Fruit fly (Drosophila melanogaster) whole organism, prepupa: ENCODE data around the gene ppk10.
A peak's percentile ranks its signal among the peaks of the same experiment; 100 is the strongest.

ENCODE experiments used
- CG10669 ChIP-seq: fragments of 200-800 bp; sonication (Bioruptor generic); optimal IDR thresholded peaks from 3 replicates; lab custom pipeline; 2018; ENCODE audit warnings: missing biosample characterization, mild to moderate bottlenecking, missing genetic modification characterization, moderate library complexity
- CG11902 ChIP-seq: fragments of 200-800 bp; sonication (Bioruptor generic); optimal IDR thresholded peaks from 3 replicates; lab custom pipeline; 2016; ENCODE audit warnings: missing biosample characterization, missing genetic modification characterization
- CG15336 ChIP-seq: fragments of 200-800 bp; sonication (Bioruptor generic); IDR thresholded peaks from 2 replicates; pipeline ENCODE4 v1.3.6; 2022; ENCODE audit warnings: missing biosample characterization, missing genetic modification characterization
- CG3032 ChIP-seq: fragments of 200-800 bp; optimal IDR thresholded peaks from 2 replicates; lab custom pipeline; 2019; ENCODE audit warnings: missing biosample characterization, mild to moderate bottlenecking, missing genetic modification characterization, moderate library complexity
- CG31627 ChIP-seq: fragments of 200-800 bp; sonication (Bioruptor generic); optimal IDR thresholded peaks from 3 replicates; lab custom pipeline; 2016; ENCODE audit warnings: missing biosample characterization, missing genetic modification characterization
- CG32006 ChIP-seq: fragments of 200-800 bp; sonication (Bioruptor generic); optimal IDR thresholded peaks from 3 replicates; lab custom pipeline; 2017; ENCODE audit warnings: missing biosample characterization, mild to moderate bottlenecking, missing genetic modification characterization
- CG34406 ChIP-seq: fragments of 200-800 bp; sonication (Bioruptor generic); optimal IDR thresholded peaks from 3 replicates; lab custom pipeline; 2016; ENCODE audit warnings: missing biosample characterization, missing genetic modification characterization
- CG4318 ChIP-seq: fragments of 200-800 bp; sonication (Bioruptor generic); optimal IDR thresholded peaks from 3 replicates; lab custom pipeline; 2017; ENCODE audit warnings: missing biosample characterization, mild to moderate bottlenecking, missing genetic modification characterization
- CG6163 ChIP-seq: fragments of 200-800 bp; sonication (Bioruptor generic); IDR thresholded peaks from 3 replicates; pipeline ENCODE4 v1.3.6; 2022; ENCODE audit warnings: missing biosample characterization, missing genetic modification characterization
- CG6276 ChIP-seq: fragments of 200-800 bp; sonication (Bioruptor generic); optimal IDR thresholded peaks from 2 replicates; lab custom pipeline; 2017; ENCODE audit warnings: missing biosample characterization, mild to moderate bottlenecking, missing genetic modification characterization
- CG6792 ChIP-seq: fragments of 200-800 bp; sonication (Bioruptor generic); optimal IDR thresholded peaks from 3 replicates; lab custom pipeline; 2016; ENCODE audit warnings: missing biosample characterization, missing genetic modification characterization
- CG6808 ChIP-seq: fragments of 200-800 bp; sonication (Bioruptor generic); optimal IDR thresholded peaks from 3 replicates; lab custom pipeline; 2017; ENCODE audit warnings: missing biosample characterization, missing genetic modification characterization, mild to moderate bottlenecking, moderate library complexity, missing genetic modification reagents
- CG8119 ChIP-seq: fragments of 200-800 bp; sonication (Bioruptor generic); IDR thresholded peaks from 3 replicates; pipeline ENCODE4 v1.3.6; 2022; ENCODE audit warnings: missing biosample characterization, missing genetic modification characterization
- CG8319 ChIP-seq: fragments of 200-800 bp; sonication (Bioruptor generic); optimal IDR thresholded peaks from 3 replicates; lab custom pipeline; 2016; ENCODE audit warnings: missing biosample characterization, missing genetic modification characterization
- CG8632 ChIP-seq: fragments of 200-800 bp; sonication (Bioruptor generic); optimal IDR thresholded peaks from 3 replicates; lab custom pipeline; 2016; ENCODE audit warnings: missing biosample characterization, missing genetic modification characterization
- CG9139 ChIP-seq: fragments of 200-800 bp; sonication (Bioruptor generic); optimal IDR thresholded peaks from 3 replicates; lab custom pipeline; 2017; ENCODE audit warnings: missing biosample characterization, mild to moderate bottlenecking, missing genetic modification characterization
- Eip75B ChIP-seq: fragments of 200-800 bp; sonication (Bioruptor generic); optimal IDR thresholded peaks from 3 replicates; lab custom pipeline; 2016; ENCODE audit warnings: missing biosample characterization, missing genetic modification characterization
- Eip78C ChIP-seq: fragments of 200-800 bp; sonication (Bioruptor generic); peaks from one replicate; lab custom pipeline; 2016; ENCODE audit warnings: missing biosample characterization, missing genetic modification characterization
- Eip93F ChIP-seq: fragments of 200-800 bp; sonication (Bioruptor generic); optimal IDR thresholded peaks from 2 replicates; lab custom pipeline; 2016; ENCODE audit warnings: missing biosample characterization, mild to moderate bottlenecking, missing genetic modification characterization
- Lpt ChIP-seq: fragments of 200-800 bp; sonication (Bioruptor generic); optimal IDR thresholded peaks from 3 replicates; lab custom pipeline; 2016; ENCODE audit warnings: missing biosample characterization, missing genetic modification characterization
- OdsH ChIP-seq: fragments of 200-800 bp; sonication (Bioruptor generic); optimal IDR thresholded peaks from 3 replicates; lab custom pipeline; 2016; ENCODE audit warnings: missing biosample characterization, missing genetic modification characterization
- Smox ChIP-seq: fragments of 200-800 bp; sonication (Bioruptor generic); optimal IDR thresholded peaks from 3 replicates; lab custom pipeline; 2016; ENCODE audit warnings: missing biosample characterization, missing genetic modification characterization
- achi ChIP-seq: fragments of 200-800 bp; sonication (Bioruptor generic); optimal IDR thresholded peaks from 3 replicates; lab custom pipeline; 2016; ENCODE audit warnings: missing biosample characterization, missing genetic modification characterization
- dac ChIP-seq: fragments of 200-800 bp; sonication (Bioruptor generic); optimal IDR thresholded peaks from 2 replicates; lab custom pipeline; 2017; ENCODE audit warnings: missing biosample characterization, mild to moderate bottlenecking, missing genetic modification characterization
- eg ChIP-seq: fragments of 200-800 bp; sonication (Bioruptor generic); IDR thresholded peaks from 3 replicates; pipeline ENCODE4 v1.3.6; 2022; ENCODE audit warnings: missing biosample characterization, missing genetic modification characterization
- esn ChIP-seq: fragments of 200-800 bp; sonication (Bioruptor generic); optimal IDR thresholded peaks from 2 replicates; lab custom pipeline; 2016; ENCODE audit warnings: missing biosample characterization, mild to moderate bottlenecking, missing genetic modification characterization, moderate library complexity
- fd59A ChIP-seq: fragments of 200-800 bp; sonication (Bioruptor generic); optimal IDR thresholded peaks from 2 replicates; lab custom pipeline; 2017; ENCODE audit warnings: missing biosample characterization, mild to moderate bottlenecking, missing genetic modification characterization, missing genetic modification reagents
- fd85E ChIP-seq: fragments of 200-800 bp; sonication (Bioruptor generic); optimal IDR thresholded peaks from 3 replicates; lab custom pipeline; 2016; ENCODE audit warnings: missing biosample characterization, missing genetic modification characterization
- fkh ChIP-seq: fragments of 200-800 bp; sonication (Bioruptor generic); optimal IDR thresholded peaks from 3 replicates; lab custom pipeline; 2017; ENCODE audit warnings: missing biosample characterization, mild to moderate bottlenecking, missing genetic modification characterization, moderate library complexity
- lz ChIP-seq: fragments of 200-800 bp; sonication (Bioruptor generic); optimal IDR thresholded peaks from 3 replicates; lab custom pipeline; 2016; ENCODE audit warnings: missing biosample characterization, missing genetic modification characterization
- net ChIP-seq: fragments of 200-800 bp; sonication (Bioruptor generic); optimal IDR thresholded peaks from 3 replicates; lab custom pipeline; 2016; ENCODE audit warnings: missing biosample characterization, missing genetic modification characterization
- spab ChIP-seq: fragments of 200-800 bp; sonication (Bioruptor generic); optimal IDR thresholded peaks from 2 replicates; lab custom pipeline; 2017; ENCODE audit warnings: missing biosample characterization, mild to moderate bottlenecking, missing genetic modification characterization, missing genetic modification reagents
- svp ChIP-seq: fragments of 200-800 bp; sonication (Bioruptor generic); peaks from one replicate; lab custom pipeline; 2016; ENCODE audit warnings: missing biosample characterization, missing genetic modification characterization
- vri ChIP-seq: fragments of 200-800 bp; sonication (Bioruptor generic); optimal IDR thresholded peaks from 3 replicates; lab custom pipeline; 2016; ENCODE audit warnings: missing biosample characterization, mild to moderate bottlenecking, missing genetic modification characterization

The ppk10 gene

DNA sequence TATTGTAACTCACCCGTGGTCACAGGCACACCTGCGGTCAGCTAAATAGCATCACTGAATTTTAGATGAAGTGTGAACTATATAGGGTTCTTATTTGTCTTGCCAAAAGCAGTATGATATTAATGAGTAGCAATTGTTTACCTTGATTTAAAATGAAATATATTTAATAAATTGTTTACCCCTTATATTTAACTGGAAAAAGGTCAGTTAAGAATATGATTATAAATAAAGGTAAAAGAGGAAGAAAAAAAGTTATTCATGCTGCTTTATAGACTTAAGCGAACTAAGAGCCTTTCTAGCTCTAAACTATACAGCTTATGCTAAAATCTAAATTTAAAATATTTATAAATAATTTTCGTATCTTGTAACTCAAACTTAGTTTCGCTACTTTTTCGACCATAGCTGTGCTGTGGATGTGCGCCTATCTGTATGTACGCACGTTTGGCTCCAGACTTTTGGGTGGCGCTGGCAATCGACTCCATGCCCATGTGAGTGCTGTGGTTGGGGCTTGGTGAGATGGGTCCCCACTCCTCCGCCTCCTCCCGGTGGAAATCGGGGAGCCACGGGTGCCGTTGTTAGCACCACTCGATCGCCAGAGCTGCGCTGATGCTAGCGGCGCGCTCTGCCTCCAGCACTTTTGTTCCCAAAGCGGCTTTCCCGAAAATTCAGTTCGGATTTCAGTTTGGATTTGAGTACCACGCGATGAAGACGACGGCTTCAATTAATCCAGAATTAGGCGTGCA is 10.0 kb downstream of the ppk10 start, which contains the start of gene loh (continued):
- no peak for TF ChIP-seq fkh (GFP tag; lab: Kevin White, UChicago)
- TF ChIP-seq eg (GFP tag; lab: Robert Waterston, UW) = no peak
- no peak for TF ChIP-seq fd85E (GFP tag; lab: Kevin White, UChicago)
- peak; percentile 13 for TF ChIP-seq CG11902
- TF ChIP-seq Eip93F (GFP tag; lab: Kevin White, UChicago) = no peak
- no peak for TF ChIP-seq Smox (GFP tag; lab: Kevin White, UChicago)
- peak; percentile 50 for TF ChIP-seq OdsH
- TF ChIP-seq CG32006 = no peak
- peak; percentile 86 for TF ChIP-seq Eip78C (GFP tag; lab: Kevin White, UChicago)
- no peak for TF ChIP-seq spab (GFP tag; lab: Kevin White, UChicago)
- TF ChIP-seq CG8119 (GFP tag; lab: Robert Waterston, UW) = no peak
- TF ChIP-seq lz (GFP tag; lab: Kevin White, UChicago) = peak; percentile 1
- TF ChIP-seq Lpt (GFP tag; lab: Kevin White, UChicago) = no peak

DNA sequence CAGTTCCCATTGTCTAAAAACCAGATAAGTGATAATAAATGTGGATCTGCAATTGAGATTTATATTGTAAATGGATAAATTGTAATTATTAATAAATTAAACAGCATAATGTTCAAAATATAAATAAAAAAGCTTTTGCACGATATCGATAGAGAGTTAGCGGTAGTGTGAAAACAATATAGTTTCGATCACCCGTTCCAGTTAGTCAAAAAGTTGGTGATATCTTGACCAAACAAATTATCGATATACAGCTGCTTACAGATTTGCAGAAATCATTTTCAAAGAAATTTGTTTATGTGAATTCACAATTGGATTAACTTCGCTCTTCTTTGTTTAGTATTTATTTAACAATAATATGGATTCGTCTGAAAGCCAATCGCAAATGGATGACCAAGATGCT is 13.0 kb downstream of the ppk10 start, which contains the start of gene Nse4:
Gene Nse4 (plus strand): TSS at position 267 of the 400 bp plus-strand sequence.
- no peak for TF ChIP-seq Smox (GFP tag; lab: Kevin White, UChicago)
- TF ChIP-seq svp (GFP tag; lab: Kevin White, UChicago) = no peak
- no peak for TF ChIP-seq OdsH
- no peak for TF ChIP-seq CG6163
- no peak for TF ChIP-seq CG6808 (GFP tag; lab: Kevin White, UChicago)
- TF ChIP-seq CG34406 (GFP tag; lab: Kevin White, UChicago) = no peak
- no peak for TF ChIP-seq CG10669
- no peak for TF ChIP-seq CG4318 (GFP tag; lab: Kevin White, UChicago)
- no peak for TF ChIP-seq spab (GFP tag; lab: Kevin White, UChicago)
- no peak for TF ChIP-seq CG8632
- no peak for TF ChIP-seq CG15336 (GFP tag; lab: Robert Waterston, UW)
- no peak for TF ChIP-seq achi (GFP tag; lab: Kevin White, UChicago)
- no peak for TF ChIP-seq fd59A (GFP tag; lab: Kevin White, UChicago)
- no peak for TF ChIP-seq CG8119 (GFP tag; lab: Robert Waterston, UW)
- TF ChIP-seq fkh (GFP tag; lab: Kevin White, UChicago) = no peak
- no peak for TF ChIP-seq CG6276
- TF ChIP-seq CG3032 (tag; lab: Kevin White, UChicago) = no peak
- TF ChIP-seq Eip75B (GFP tag; lab: Kevin White, UChicago) = no peak
- no peak for TF ChIP-seq vri (GFP tag; lab: Kevin White, UChicago)

DNA sequence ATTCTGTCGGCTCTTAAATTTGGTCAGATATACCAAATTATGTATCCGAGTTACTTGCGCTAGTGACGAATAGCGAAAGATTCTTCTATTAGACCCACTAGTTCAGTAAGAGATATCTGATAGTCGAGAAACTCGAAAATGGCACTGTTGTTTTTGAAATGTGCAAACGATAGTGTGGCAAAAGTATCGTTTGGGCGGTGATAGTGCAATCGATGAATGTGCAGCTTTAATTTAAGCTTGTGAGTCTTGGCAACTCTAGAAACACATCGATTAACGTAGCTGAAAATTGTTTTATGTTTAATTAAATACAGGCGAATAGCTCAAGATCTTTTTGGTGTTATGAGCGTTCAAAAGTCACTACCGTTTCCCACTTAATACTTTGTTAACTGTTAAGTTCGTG is 14.9 kb downstream of the ppk10 start, which contains the start of gene STUB1:
Gene STUB1 (plus strand): TSS at position 232 of the 400 bp plus-strand sequence.
- TF ChIP-seq CG6792 (GFP tag; lab: Kevin White, UChicago) (no peak), CG31627 (GFP tag; lab: Kevin White, UChicago) (peak; percentile 8), Smox (GFP tag; lab: Kevin White, UChicago) (no peak), CG9139 (no peak), esn (peak; percentile 36), fkh (GFP tag; lab: Kevin White, UChicago) (peak; percentile 14)

DNA sequence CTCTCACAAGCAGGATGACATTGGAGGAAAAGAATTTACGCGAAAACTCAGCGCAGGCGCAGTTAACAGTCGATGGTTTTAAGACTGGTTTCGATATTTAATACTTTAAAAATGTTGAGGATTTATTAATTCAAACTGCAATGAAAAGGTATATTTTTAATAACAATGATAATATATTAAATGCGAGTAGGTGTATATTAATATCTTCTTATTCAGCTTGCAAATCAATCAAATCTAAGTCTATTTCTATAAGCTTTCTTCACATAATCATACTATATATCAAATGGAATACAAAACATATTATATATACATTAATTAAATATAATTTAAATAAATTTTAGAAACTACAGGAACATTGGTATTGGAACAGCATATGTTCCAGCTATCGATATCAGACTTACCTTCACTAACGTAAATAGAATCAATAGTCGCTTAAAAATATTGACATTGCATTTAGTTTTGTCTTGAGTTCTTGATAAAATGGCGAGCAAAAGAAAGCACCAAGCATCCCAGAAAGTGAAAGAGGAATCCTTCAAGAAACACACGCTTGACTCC is 16.5 kb downstream of the ppk10 start, which contains the start of the genes TBC1D16 and holn1:
Gene TBC1D16 (minus strand): TSS at position 51 of the 555 bp plus-strand sequence.
Gene holn1 (plus strand): TSS at position 390 of the 555 bp plus-strand sequence.
- TF ChIP-seq dac (GFP tag; lab: Kevin White, UChicago) (no peak), CG8319 (GFP tag; lab: Kevin White, UChicago) (no peak), OdsH (no peak), net (GFP tag; lab: Kevin White, UChicago) (no peak), fkh (GFP tag; lab: Kevin White, UChicago) (peak; percentile 96), vri (GFP tag; lab: Kevin White, UChicago) (no peak), Lpt (GFP tag; lab: Kevin White, UChicago) (no peak), svp (GFP tag; lab: Kevin White, UChicago) (no peak)
